Worm (Caenorhabditis elegans): Measurements from ENCODE around the gene ztf-7.

The ztf-7 gene

DNA sequence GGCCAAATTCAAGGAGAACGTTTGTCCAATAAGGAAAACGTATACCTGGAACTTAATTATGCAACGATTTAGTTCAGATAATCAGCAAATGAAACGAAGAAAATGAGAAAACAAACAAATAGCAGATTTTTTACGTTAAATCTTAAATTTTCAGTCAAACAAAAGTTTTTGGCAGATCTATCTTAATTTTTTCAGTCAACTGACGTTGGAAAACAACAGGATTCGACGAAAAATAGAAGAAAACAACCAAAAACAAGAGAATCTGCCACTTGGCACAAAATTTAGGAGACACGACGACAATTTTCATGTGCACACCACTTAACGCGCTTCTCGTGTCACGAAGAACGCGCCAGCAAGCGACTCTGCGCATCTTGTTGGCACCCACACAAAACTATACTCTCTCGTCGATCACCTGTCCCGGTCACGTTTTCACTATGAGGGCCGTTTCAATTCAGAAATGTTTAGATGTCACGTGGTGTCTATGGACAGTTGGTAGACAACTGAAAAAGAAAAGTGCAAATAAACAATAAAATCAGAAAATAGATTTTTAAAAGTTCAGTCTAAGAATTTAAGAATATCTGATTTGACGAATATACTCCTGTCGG is at the start of gene ztf-7:
ztf-7 (minus strand) TSS at position 51 of the 605 bp plus-strand sequence.
- no peak for TF ChIP-seq ztf-23 (GFP tag; IDR thresholded peaks at IDR 0.05)
- no peak for TF ChIP-seq tab-1 (GFP tag; IDR thresholded peaks at IDR 0.05)
- no peak for TF ChIP-seq cog-1 (tag; optimal IDR thresholded peaks at IDR 0.05)
- TF ChIP-seq ref-1 (GFP tag; conservative IDR thresholded peaks at IDR 0.05) = no peak
- no peak for TF ChIP-seq T22C8.4 (GFP tag; IDR thresholded peaks at IDR 0.05)
- no peak for TF ChIP-seq klf-2 (GFP tag; conservative IDR thresholded peaks at IDR 0.05)
- no peak for TF ChIP-seq med-1 (GFP tag; optimal IDR thresholded peaks at IDR 0.05; ENCODE audit: insufficient read depth)
- TF ChIP-seq ztf-29 (GFP tag; IDR thresholded peaks at IDR 0.05) = no peak
- no peak for TF ChIP-seq flt-1 (GFP tag; IDR thresholded peaks at IDR 0.05)

DNA sequence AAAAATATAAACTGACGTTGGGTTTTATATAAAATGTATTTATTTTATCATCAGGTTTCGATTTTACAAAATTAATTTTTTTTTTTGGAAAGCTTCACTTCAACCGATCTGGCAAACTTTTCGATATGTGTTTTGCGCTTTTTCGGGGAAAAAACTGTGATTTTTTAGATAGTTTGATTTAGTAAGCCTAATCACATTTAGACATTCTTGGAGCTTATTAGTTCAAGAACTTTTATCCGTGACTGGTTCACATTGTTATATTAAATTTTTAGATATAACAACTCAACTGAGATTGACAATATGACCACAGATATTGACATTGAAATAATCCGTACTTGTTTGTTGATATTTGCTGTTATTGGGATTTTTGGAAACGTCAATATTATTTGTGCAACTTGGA is 48.2 kb upstream of the ztf-7 start, which contains the start of gene srsx-21:
srsx-21 (plus strand) TSS at position 301 of the 400 bp plus-strand sequence.
- TF ChIP-seq ztf-29 (GFP tag; IDR thresholded peaks at IDR 0.05) = no peak
- no peak for TF ChIP-seq T22C8.4 (GFP tag; IDR thresholded peaks at IDR 0.05)
- no peak for TF ChIP-seq ref-1 (GFP tag; conservative IDR thresholded peaks at IDR 0.05)
- no peak for TF ChIP-seq ztf-23 (GFP tag; IDR thresholded peaks at IDR 0.05)
- TF ChIP-seq cog-1 (tag; optimal IDR thresholded peaks at IDR 0.05) = no peak
- no peak for TF ChIP-seq klf-2 (GFP tag; conservative IDR thresholded peaks at IDR 0.05)
- TF ChIP-seq med-1 (GFP tag; optimal IDR thresholded peaks at IDR 0.05; ENCODE audit: insufficient read depth) = no peak
- no peak for TF ChIP-seq tab-1 (GFP tag; IDR thresholded peaks at IDR 0.05)
- no peak for TF ChIP-seq flt-1 (GFP tag; IDR thresholded peaks at IDR 0.05)

- no peak for TF ChIP-seq med-1 (GFP tag; optimal IDR thresholded peaks at IDR 0.05; ENCODE audit: insufficient read depth)
- TF ChIP-seq flt-1 (GFP tag; IDR thresholded peaks at IDR 0.05) = no peak
- no peak for TF ChIP-seq T22C8.4 (GFP tag; IDR thresholded peaks at IDR 0.05)
- no peak for TF ChIP-seq ref-1 (GFP tag; conservative IDR thresholded peaks at IDR 0.05)
- TF ChIP-seq ztf-23 (GFP tag; IDR thresholded peaks at IDR 0.05) = no peak
- TF ChIP-seq ztf-29 (GFP tag; IDR thresholded peaks at IDR 0.05) = no peak
- TF ChIP-seq tab-1 (GFP tag; IDR thresholded peaks at IDR 0.05) = no peak
- TF ChIP-seq klf-2 (GFP tag; conservative IDR thresholded peaks at IDR 0.05) = no peak
- TF ChIP-seq cog-1 (tag; optimal IDR thresholded peaks at IDR 0.05) = no peak
These were observed 46.4 kb upstream of the ztf-7 start, which contains the start of gene sru-38 for ce11 chrV:9835945-9836344. sru-38 (minus strand) TSS chrV:9836045.

ce11 chrV:9833900-9834299 is 44.4 kb upstream of the ztf-7 start, which contains the start of gene sru-40:
sru-40 (minus strand) TSS chrV:9834000.
- TF ChIP-seq klf-2 (GFP tag; conservative IDR thresholded peaks at IDR 0.05) = no peak
- no peak for TF ChIP-seq med-1 (GFP tag; optimal IDR thresholded peaks at IDR 0.05; ENCODE audit: insufficient read depth)
- TF ChIP-seq ref-1 (GFP tag; conservative IDR thresholded peaks at IDR 0.05) = no peak
- TF ChIP-seq ztf-29 (GFP tag; IDR thresholded peaks at IDR 0.05) = no peak
- TF ChIP-seq ztf-23 (GFP tag; IDR thresholded peaks at IDR 0.05) = no peak
- no peak for TF ChIP-seq T22C8.4 (GFP tag; IDR thresholded peaks at IDR 0.05)
- no peak for TF ChIP-seq flt-1 (GFP tag; IDR thresholded peaks at IDR 0.05)
- TF ChIP-seq tab-1 (GFP tag; IDR thresholded peaks at IDR 0.05) = no peak
- no peak for TF ChIP-seq cog-1 (tag; optimal IDR thresholded peaks at IDR 0.05)

DNA sequence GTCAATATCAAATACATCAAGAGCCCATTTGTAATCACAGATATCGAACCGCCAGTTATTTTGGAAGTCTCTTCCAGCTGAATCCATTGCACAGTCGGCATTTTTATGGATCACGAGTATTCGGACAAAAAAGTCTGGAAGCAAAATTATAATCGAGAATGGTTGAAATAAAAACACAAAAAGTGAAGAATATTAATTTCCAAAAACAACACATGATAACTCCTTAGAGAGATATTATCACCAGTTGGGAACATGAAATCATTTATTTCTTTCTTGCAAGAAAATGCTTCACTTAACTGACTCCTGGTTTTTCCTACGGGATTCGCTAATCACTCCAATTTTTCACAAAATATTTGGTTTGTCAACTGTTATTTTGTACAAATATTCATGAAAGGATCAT is 34.6 kb upstream of the ztf-7 start, which contains the start of gene str-2:
str-2 (minus strand) TSS at position 101 of the 400 bp plus-strand sequence.
- TF ChIP-seq ref-1 (GFP tag; conservative IDR thresholded peaks at IDR 0.05) = no peak
- no peak for TF ChIP-seq tab-1 (GFP tag; IDR thresholded peaks at IDR 0.05)
- no peak for TF ChIP-seq cog-1 (tag; optimal IDR thresholded peaks at IDR 0.05)
- TF ChIP-seq ztf-23 (GFP tag; IDR thresholded peaks at IDR 0.05) = no peak
- TF ChIP-seq T22C8.4 (GFP tag; IDR thresholded peaks at IDR 0.05) = no peak
- no peak for TF ChIP-seq flt-1 (GFP tag; IDR thresholded peaks at IDR 0.05)
- TF ChIP-seq klf-2 (GFP tag; conservative IDR thresholded peaks at IDR 0.05) = no peak
- TF ChIP-seq ztf-29 (GFP tag; IDR thresholded peaks at IDR 0.05) = no peak
- TF ChIP-seq med-1 (GFP tag; optimal IDR thresholded peaks at IDR 0.05; ENCODE audit: insufficient read depth) = no peak

ce11 chrV:9821724-9822123 is 32.2 kb upstream of the ztf-7 start, which contains the start of gene str-193:
str-193 (minus strand) TSS chrV:9821824.
- TF ChIP-seq med-1 (GFP tag; optimal IDR thresholded peaks at IDR 0.05; ENCODE audit: insufficient read depth) (no peak), T22C8.4 (GFP tag; IDR thresholded peaks at IDR 0.05) (no peak), ztf-29 (GFP tag; IDR thresholded peaks at IDR 0.05) (no peak), ztf-23 (GFP tag; IDR thresholded peaks at IDR 0.05) (no peak), tab-1 (GFP tag; IDR thresholded peaks at IDR 0.05) (no peak), klf-2 (GFP tag; conservative IDR thresholded peaks at IDR 0.05) (no peak), cog-1 (tag; optimal IDR thresholded peaks at IDR 0.05) (no peak), ref-1 (GFP tag; conservative IDR thresholded peaks at IDR 0.05) (no peak), flt-1 (GFP tag; IDR thresholded peaks at IDR 0.05) (no peak)

DNA sequence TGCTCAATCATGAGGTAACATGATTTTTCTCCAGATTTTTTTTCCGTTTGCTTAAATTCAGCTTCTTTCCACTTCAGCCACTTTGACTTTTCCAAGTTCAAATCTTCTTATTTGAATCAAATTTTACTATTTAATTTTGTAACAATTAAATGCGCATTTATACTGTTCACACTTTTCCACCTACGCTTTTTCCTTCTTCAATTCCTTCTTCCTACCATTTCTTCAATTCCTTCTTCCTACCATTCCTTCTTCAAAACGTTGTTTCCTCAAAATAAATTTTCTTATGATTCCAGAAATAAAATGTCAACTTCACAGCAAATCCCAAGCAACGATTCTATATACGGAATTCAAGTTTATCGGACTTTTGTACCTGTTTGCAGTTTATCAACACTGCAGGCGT is 26.9 kb upstream of the ztf-7 start, which contains the start of gene sru-31:
sru-31 (plus strand) TSS at position 301 of the 400 bp plus-strand sequence.
- TF ChIP-seq ref-1 (GFP tag; conservative IDR thresholded peaks at IDR 0.05) (no peak), klf-2 (GFP tag; conservative IDR thresholded peaks at IDR 0.05) (no peak), T22C8.4 (GFP tag; IDR thresholded peaks at IDR 0.05) (no peak), flt-1 (GFP tag; IDR thresholded peaks at IDR 0.05) (no peak), cog-1 (tag; optimal IDR thresholded peaks at IDR 0.05) (no peak), ztf-29 (GFP tag; IDR thresholded peaks at IDR 0.05) (no peak), tab-1 (GFP tag; IDR thresholded peaks at IDR 0.05) (no peak), ztf-23 (GFP tag; IDR thresholded peaks at IDR 0.05) (no peak), med-1 (GFP tag; optimal IDR thresholded peaks at IDR 0.05; ENCODE audit: insufficient read depth) (no peak)

- TF ChIP-seq cog-1 (tag; optimal IDR thresholded peaks at IDR 0.05) (no peak), tab-1 (GFP tag; IDR thresholded peaks at IDR 0.05) (no peak), T22C8.4 (GFP tag; IDR thresholded peaks at IDR 0.05) (no peak), ref-1 (GFP tag; conservative IDR thresholded peaks at IDR 0.05) (no peak), ztf-29 (GFP tag; IDR thresholded peaks at IDR 0.05) (no peak), flt-1 (GFP tag; IDR thresholded peaks at IDR 0.05) (no peak), med-1 (GFP tag; optimal IDR thresholded peaks at IDR 0.05; ENCODE audit: insufficient read depth) (no peak), klf-2 (GFP tag; conservative IDR thresholded peaks at IDR 0.05) (no peak), ztf-23 (GFP tag; IDR thresholded peaks at IDR 0.05) (no peak)
These were observed 24.0 kb upstream of the ztf-7 start, which contains the start of gene sru-30 for ce11 chrV:9813527-9813926. sru-30 (plus strand) TSS chrV:9813827.

DNA sequence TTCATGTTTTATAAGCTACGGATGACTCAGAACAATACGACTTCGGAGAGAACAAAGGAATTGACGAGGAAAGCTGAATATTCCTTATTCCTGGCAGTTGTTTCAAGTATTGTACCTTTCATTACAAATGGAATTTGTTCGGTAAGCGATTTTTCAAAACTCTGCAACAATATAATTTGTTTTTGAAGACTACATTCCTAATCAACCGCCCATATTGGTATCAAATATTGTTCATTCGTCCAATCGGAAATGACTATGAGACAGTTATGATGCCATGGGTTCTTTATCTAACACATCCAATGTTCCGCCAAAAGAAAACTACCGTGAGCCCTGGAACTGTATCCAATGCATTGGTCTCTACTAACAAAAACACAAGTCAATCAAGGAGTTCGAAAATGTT is 22.7 kb upstream of the ztf-7 start:
- TF ChIP-seq klf-2 (GFP tag; conservative IDR thresholded peaks at IDR 0.05) (no peak), T22C8.4 (GFP tag; IDR thresholded peaks at IDR 0.05) (no peak), cog-1 (tag; optimal IDR thresholded peaks at IDR 0.05) (no peak), ztf-29 (GFP tag; IDR thresholded peaks at IDR 0.05) (no peak), tab-1 (GFP tag; IDR thresholded peaks at IDR 0.05) (no peak), flt-1 (GFP tag; IDR thresholded peaks at IDR 0.05) (no peak), ztf-23 (GFP tag; IDR thresholded peaks at IDR 0.05) (no peak), med-1 (GFP tag; optimal IDR thresholded peaks at IDR 0.05; ENCODE audit: insufficient read depth) (no peak), ref-1 (GFP tag; conservative IDR thresholded peaks at IDR 0.05) (no peak)

Data from whole organism, midembryonic.